Fruit fly (Drosophila melanogaster): ENCODE results near the gene Trc8.

DNA sequence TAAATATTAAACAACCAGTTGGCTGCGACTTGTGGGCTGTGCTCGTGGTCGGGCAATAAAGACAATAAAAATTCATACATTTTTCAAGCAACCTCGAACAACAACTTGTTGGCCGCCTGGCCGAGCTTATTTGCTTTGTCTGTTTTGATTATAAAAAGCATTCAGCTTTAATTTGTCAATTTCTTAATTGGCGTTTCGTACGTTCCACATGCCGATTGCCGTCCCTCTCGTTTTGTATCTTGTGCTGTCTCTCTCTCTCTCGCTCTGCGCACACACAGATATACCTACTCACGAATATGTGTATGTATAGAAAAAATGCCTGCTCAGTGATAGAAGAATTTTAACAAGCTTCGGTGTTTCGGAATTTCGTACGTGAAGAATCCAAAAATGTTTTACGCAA, 16.6 kb upstream of the Trc8 start:
- TF ChIP-seq CG8478 (optimal IDR thresholded peaks at IDR 0.05) (no peak), CTCF (optimal IDR thresholded peaks at IDR 0.05) (no peak)

Data from S2 (cell line).